Worm (Caenorhabditis elegans) whole organism, L4 larva: Measurements from ENCODE around the gene T05A7.13.
A peak's percentile ranks its signal among the peaks of the same experiment; 100 is the strongest.

Source experiments
- F49E8.2 ChIP-seq: sonication (generic microtip); optimal IDR thresholded peaks from 2 replicates; lab custom pipeline; 2016; ENCODE audit warnings: missing compliant biosample characterization, mild to moderate bottlenecking, missing genetic modification characterization, borderline replicate concordance
- R02D3.7 ChIP-seq: fragments of 150-350 bp; sonication (generic microtip); optimal IDR thresholded peaks from 3 replicates; lab custom pipeline; 2014; ENCODE audit warnings: missing biosample characterization, missing genetic modification characterization
- Y48G9A.11 ChIP-seq: fragments of 200-800 bp; sonication (Bioruptor generic); IDR thresholded peaks from 2 replicates; pipeline ENCODE4 v1.3.6; 2022; ENCODE audit warnings: missing genetic modification reagents, missing genetic modification characterization, missing compliant biosample characterization
- jun-1 ChIP-seq: fragments of 150-350 bp; optimal IDR thresholded peaks from 2 replicates; lab custom pipeline; 2014; ENCODE audit warnings: missing biosample characterization, missing genetic modification reagents, missing genetic modification characterization
- lin-39 ChIP-seq: fragments of 150-350 bp; optimal IDR thresholded peaks from 2 replicates; lab custom pipeline; 2014; ENCODE audit warnings: missing biosample characterization, missing genetic modification reagents, missing genetic modification characterization
- lsy-2 ChIP-seq, 2 experiments: fragments of 150-350 bp in 1 of 2; sonication (generic microtip) in 1 of 2; optimal IDR thresholded peaks; 2 replicates each; lab custom pipeline; 2014 to 2017; ENCODE audit warnings: missing biosample characterization in 2 of 2, missing genetic modification characterization in 2 of 2
- nhr-25 ChIP-seq: sonication (generic microtip); optimal IDR thresholded peaks from 2 replicates; lab custom pipeline; 2017; ENCODE audit warnings: missing genetic modification characterization, mild to moderate bottlenecking, missing compliant biosample characterization, antibody characterized with exemption, moderate library complexity, borderline replicate concordance; ENCODE audit not compliant: insufficient read depth
- nhr-6 ChIP-seq: fragments of 150-350 bp; optimal IDR thresholded peaks from 2 replicates; lab custom pipeline; 2014; ENCODE audit warnings: missing biosample characterization, missing genetic modification characterization
- pqm-1 ChIP-seq: sonication (generic microtip); optimal IDR thresholded peaks from 2 replicates; lab custom pipeline; 2017; ENCODE audit warnings: missing biosample characterization, missing genetic modification characterization
- tra-1 ChIP-seq: fragments of 200-800 bp; sonication (Bioruptor generic); IDR thresholded peaks from 2 replicates; pipeline ENCODE4 v1.3.6; 2022; ENCODE audit warnings: missing genetic modification reagents, missing genetic modification characterization, missing compliant biosample characterization
- zip-2 ChIP-seq: fragments of 150-350 bp; optimal IDR thresholded peaks from 2 replicates; lab custom pipeline; 2014; ENCODE audit warnings: missing biosample characterization, missing genetic modification characterization

- TF ChIP-seq nhr-25 (tag; lab: Kevin White, UChicago), result peak; percentile 61
- no peak for TF ChIP-seq lsy-2 (tag; optimal IDR thresholded peaks at IDR 0.05; lab: Kevin White, UChicago)
- TF ChIP-seq pqm-1, result peak; percentile 66
- no peak for TF ChIP-seq lin-39 (tag; lab: Kevin White, UChicago)
- no peak for TF ChIP-seq Y48G9A.11 (GFP tag; lab: Robert Waterston, UW)
- no peak for TF ChIP-seq zip-2 (tag; lab: Kevin White, UChicago)
- no peak for TF ChIP-seq R02D3.7 (tag; lab: Kevin White, UChicago)
- TF ChIP-seq F49E8.2 (tag; lab: Kevin White, UChicago), result no peak
- TF ChIP-seq nhr-6 (tag; lab: Kevin White, UChicago), result no peak
- TF ChIP-seq jun-1 (tag; lab: Kevin White, UChicago), result no peak
- TF ChIP-seq tra-1, result no peak
Measured at ce11 chrII:4672584-4673110, 11.5 kb upstream of the T05A7.13 start, which contains the start of the genes clec-140 and hmg-11.
